Worm (Caenorhabditis elegans) whole organism, L1 larva: ENCODE data around the gene srg-2.
A peak's percentile ranks its signal among the peaks of the same experiment; 100 is the strongest.

ENCODE experiments used
- aly-2 ChIP-seq: fragments of 150-350 bp; optimal IDR thresholded peaks from 2 replicates; lab custom pipeline; 2014; ENCODE audit warnings: missing biosample characterization, missing genetic modification characterization
- ama-1 ChIP-seq: fragments of 150-350 bp; optimal IDR thresholded peaks from 2 replicates; lab custom pipeline; 2014
- elt-2 ChIP-seq: sonication (generic microtip); optimal IDR thresholded peaks from 2 replicates; lab custom pipeline; 2016; ENCODE audit warnings: missing genetic modification characterization, mild to moderate bottlenecking, inconsistent platforms, missing compliant biosample characterization, missing genetic modification reagents
- elt-3 ChIP-seq, 6 experiments: fragments of 150-350 bp in 1 of 6; sonication (generic microtip); optimal IDR thresholded peaks; 2 replicates each; lab custom pipeline; 2017 to 2018; ENCODE audit warnings: missing biosample characterization in 6 of 6, missing genetic modification characterization in 6 of 6, inconsistent platforms in 1 of 6
- fkh-10 ChIP-seq: sonication (generic microtip); optimal IDR thresholded peaks from 2 replicates; lab custom pipeline; 2017; ENCODE audit warnings: missing biosample characterization, missing genetic modification reagents, missing genetic modification characterization
- hlh-17 ChIP-seq: fragments of 200-800 bp; sonication (Bioruptor generic); optimal IDR thresholded peaks from 2 replicates; lab custom pipeline; 2018; ENCODE audit warnings: missing genetic modification characterization, mild to moderate bottlenecking, missing compliant biosample characterization, moderate library complexity, borderline replicate concordance
- lin-13 ChIP-seq: fragments of 150-350 bp; optimal IDR thresholded peaks from 2 replicates; lab custom pipeline; 2014; ENCODE audit warnings: missing biosample characterization, missing genetic modification reagents, missing genetic modification characterization
- lin-39 ChIP-seq: fragments of 150-350 bp; optimal IDR thresholded peaks from 2 replicates; lab custom pipeline; 2014; ENCODE audit warnings: missing biosample characterization, missing genetic modification reagents, missing genetic modification characterization
- mab-9 ChIP-seq: fragments of 200-800 bp; sonication (Bioruptor generic); IDR thresholded peaks from 2 replicates; pipeline ENCODE4 v1.3.6; 2022; ENCODE audit warnings: missing genetic modification reagents, missing genetic modification characterization, missing compliant biosample characterization
- skn-1 ChIP-seq: fragments of 150-350 bp; optimal IDR thresholded peaks from 2 replicates; lab custom pipeline; 2014; ENCODE audit warnings: missing biosample characterization, missing genetic modification characterization
- snpc-4 ChIP-seq: fragments of 150-350 bp; optimal IDR thresholded peaks from 2 replicates; lab custom pipeline; 2014; ENCODE audit warnings: missing biosample characterization, missing genetic modification characterization
- snu-23 ChIP-seq: sonication (generic microtip); optimal IDR thresholded peaks from 2 replicates; lab custom pipeline; 2016; ENCODE audit warnings: missing genetic modification characterization, missing compliant biosample characterization
- sptf-1 ChIP-seq: fragments of 150-350 bp; optimal IDR thresholded peaks from 2 replicates; lab custom pipeline; 2014; ENCODE audit warnings: missing biosample characterization, missing genetic modification characterization

DNA sequence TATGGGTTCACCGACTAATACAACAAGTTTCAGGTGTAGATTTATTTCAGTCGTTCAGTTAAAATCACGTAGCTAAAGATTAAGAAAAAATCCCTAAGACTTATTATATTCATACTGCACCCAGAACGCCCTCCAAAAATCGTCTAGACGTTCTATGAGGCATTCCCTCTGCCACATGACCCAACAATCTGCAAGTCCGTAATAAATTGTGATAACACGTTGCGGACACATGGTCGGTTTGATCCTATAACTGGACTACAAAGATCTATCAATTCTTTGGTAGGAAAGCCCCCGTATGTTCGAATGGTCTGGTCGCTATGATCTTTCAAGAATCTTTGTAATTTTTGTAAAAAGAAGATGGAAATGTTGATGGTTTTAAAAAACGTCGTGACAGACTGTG is 44.1 kb downstream of the srg-2 start:
- TF ChIP-seq hlh-17 (GFP tag; lab: Kevin White, UChicago) (no peak), skn-1 (no peak), lin-13 (GFP tag; lab: Kevin White, UChicago) (no peak), sptf-1 (tag; lab: Kevin White, UChicago) (no peak), mab-9 (GFP tag; lab: Robert Waterston, UW) (no peak), lin-39 (tag; lab: Kevin White, UChicago) (no peak), aly-2 (no peak), snpc-4 (tag; lab: Kevin White, UChicago) (no peak), fkh-10 (GFP tag; lab: Kevin White, UChicago) (no peak), ama-1 (lab: Kevin White, UChicago) (no peak), snu-23 (GFP tag; lab: Kevin White, UChicago) (no peak), elt-3 (tag; optimal IDR thresholded peaks at IDR 0.05; lab: Kevin White, UChicago) (peak in 1 of 6 experiments; percentile 72), elt-2 (no peak)
